Fruit fly (Drosophila melanogaster): ENCODE measurements around the gene Alp1.

DNA sequence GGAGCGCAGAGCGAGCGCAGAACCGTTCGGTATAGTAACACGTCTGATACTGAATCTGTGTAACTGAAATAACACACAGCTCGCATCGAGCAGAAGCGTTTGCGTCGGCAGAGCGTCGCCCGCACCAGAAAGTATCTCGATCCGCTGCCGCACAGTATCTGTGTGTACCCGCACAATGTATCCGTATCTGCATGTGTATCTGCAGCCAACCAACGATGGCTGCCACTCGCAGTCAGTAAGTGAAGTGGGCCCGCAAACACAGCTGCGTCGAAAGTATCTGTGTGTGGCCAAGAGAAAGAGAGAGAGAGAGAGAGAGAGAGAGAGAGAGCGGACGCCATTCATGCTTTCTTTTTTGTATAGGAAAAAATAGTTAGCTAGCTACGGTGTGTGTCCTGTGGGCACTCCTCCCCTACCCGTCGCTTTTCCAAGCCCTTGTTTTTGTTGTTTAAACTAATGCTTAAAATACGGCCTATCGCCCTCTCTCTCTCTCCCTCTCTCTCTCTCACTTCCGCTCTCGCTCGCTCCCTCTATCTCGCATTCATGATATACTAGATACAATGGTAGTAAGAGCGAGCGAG, 31.9 kb upstream of the Alp1 start, which contains the start of gene croc:
- TF ChIP-seq CG8478 (optimal IDR thresholded peaks at IDR 0.05) (peak; percentile 88), psq (optimal IDR thresholded peaks at IDR 0.05) (no peak)
